Fruit fly (Drosophila melanogaster) whole organism, embryonic: Measurements from ENCODE around the gene CG34451.
A peak's percentile ranks its signal among the peaks of the same experiment; 100 is the strongest.

Experiments
- Abd-B ChIP-seq: fragments of 200-800 bp; sonication (Bioruptor generic); optimal IDR thresholded peaks from 2 replicates; lab custom pipeline; 2018; ENCODE audit warnings: missing biosample characterization, mild to moderate bottlenecking, missing genetic modification characterization, moderate library complexity
- Antp ChIP-seq: fragments of 200-800 bp; sonication (Bioruptor generic); optimal IDR thresholded peaks from 3 replicates; lab custom pipeline; 2016; ENCODE audit warnings: missing biosample characterization, missing genetic modification characterization
- B-H1 ChIP-seq: fragments of 200-800 bp; sonication (Bioruptor generic); IDR thresholded peaks from 3 replicates; pipeline ENCODE4 v1.3.6; 2022; ENCODE audit warnings: missing biosample characterization, missing genetic modification characterization
- Bdp1 ChIP-seq: fragments of 200-800 bp; sonication (Bioruptor generic); optimal IDR thresholded peaks from 3 replicates; lab custom pipeline; 2016; ENCODE audit warnings: missing biosample characterization, missing genetic modification characterization
- Bgb ChIP-seq: fragments of 200-800 bp; sonication (Bioruptor generic); IDR thresholded peaks from 2 replicates; pipeline ENCODE4 v1.3.6; 2022; ENCODE audit warnings: missing biosample characterization, missing genetic modification characterization; ENCODE audit not compliant: partially characterized antibody
- Bteb2 ChIP-seq: fragments of 200-800 bp; sonication (Bioruptor generic); optimal IDR thresholded peaks from 2 replicates; lab custom pipeline; 2016; ENCODE audit warnings: missing biosample characterization, missing genetic modification characterization
- CG10267 ChIP-seq: fragments of 200-800 bp; sonication (Bioruptor generic); optimal IDR thresholded peaks from 2 replicates; lab custom pipeline; 2018; ENCODE audit warnings: missing biosample characterization, mild to moderate bottlenecking, missing genetic modification characterization, moderate library complexity
- CG10431 ChIP-seq: fragments of 200-800 bp; sonication (Bioruptor generic); optimal IDR thresholded peaks from 3 replicates; lab custom pipeline; 2018; ENCODE audit warnings: missing biosample characterization, mild to moderate bottlenecking, missing genetic modification characterization
- CG11723 ChIP-seq: fragments of 200-800 bp; sonication (Bioruptor generic); optimal IDR thresholded peaks from 2 replicates; lab custom pipeline; 2017; ENCODE audit warnings: missing biosample characterization, mild to moderate bottlenecking, missing genetic modification characterization
- CG12391 ChIP-seq: fragments of 200-800 bp; sonication (Bioruptor generic); optimal IDR thresholded peaks from 3 replicates; lab custom pipeline; 2018; ENCODE audit warnings: missing biosample characterization, mild to moderate bottlenecking, missing genetic modification characterization, moderate library complexity
- CG15514 ChIP-seq: fragments of 200-800 bp; sonication (Bioruptor generic); optimal IDR thresholded peaks from 3 replicates; lab custom pipeline; 2017; ENCODE audit warnings: missing biosample characterization, missing genetic modification characterization, mild to moderate bottlenecking, moderate library complexity, missing genetic modification reagents
- CG17186 ChIP-seq: fragments of 200-800 bp; sonication (Bioruptor generic); optimal IDR thresholded peaks from 3 replicates; lab custom pipeline; 2017; ENCODE audit warnings: missing biosample characterization, missing genetic modification reagents, missing genetic modification characterization
- CG17568 ChIP-seq: fragments of 200-800 bp; sonication (Bioruptor generic); optimal IDR thresholded peaks from 2 replicates; lab custom pipeline; 2018; ENCODE audit warnings: missing biosample characterization, mild to moderate bottlenecking, missing genetic modification characterization, moderate library complexity
- CG17802 ChIP-seq: fragments of 200-800 bp; sonication (Bioruptor generic); optimal IDR thresholded peaks from 2 replicates; lab custom pipeline; 2018; ENCODE audit warnings: missing biosample characterization, mild to moderate bottlenecking, missing genetic modification characterization, moderate library complexity
- CG3163 ChIP-seq: fragments of 200-800 bp; sonication (Bioruptor generic); optimal IDR thresholded peaks from 3 replicates; lab custom pipeline; 2016; ENCODE audit warnings: missing biosample characterization, missing genetic modification characterization
- CG33557 ChIP-seq: fragments of 200-800 bp; sonication (Bioruptor generic); optimal IDR thresholded peaks from 2 replicates; lab custom pipeline; 2019; ENCODE audit warnings: missing biosample characterization, mild to moderate bottlenecking, missing genetic modification characterization, moderate library complexity
- CG4617 ChIP-seq: fragments of 200-800 bp; sonication (Bioruptor generic); optimal IDR thresholded peaks from 3 replicates; lab custom pipeline; 2016; ENCODE audit warnings: missing biosample characterization, missing genetic modification characterization, borderline replicate concordance
- CG7928 ChIP-seq: fragments of 200-800 bp; sonication (Bioruptor generic); optimal IDR thresholded peaks from 2 replicates; lab custom pipeline; 2017; ENCODE audit warnings: missing biosample characterization, mild to moderate bottlenecking, missing genetic modification characterization
- CG8089 ChIP-seq: fragments of 200-800 bp; sonication (Bioruptor generic); optimal IDR thresholded peaks from 3 replicates; lab custom pipeline; 2016; ENCODE audit warnings: missing biosample characterization, missing genetic modification characterization
- CG8281 ChIP-seq: fragments of 200-800 bp; sonication (Bioruptor generic); optimal IDR thresholded peaks from 2 replicates; lab custom pipeline; 2018; ENCODE audit warnings: missing biosample characterization, mild to moderate bottlenecking, missing genetic modification characterization, moderate library complexity
- D19A ChIP-seq: fragments of 200-800 bp; optimal IDR thresholded peaks from 3 replicates; lab custom pipeline; 2019; ENCODE audit warnings: missing biosample characterization, mild to moderate bottlenecking, missing genetic modification characterization, moderate library complexity
- Deaf1 ChIP-seq: fragments of 200-800 bp; optimal IDR thresholded peaks from 3 replicates; lab custom pipeline; 2019; ENCODE audit warnings: missing biosample characterization, mild to moderate bottlenecking, missing genetic modification characterization, moderate library complexity
- Ets65A ChIP-seq: fragments of 200-800 bp; sonication (Bioruptor generic); peaks from one replicate; lab custom pipeline; 2016; ENCODE audit warnings: missing biosample characterization, missing genetic modification characterization
- Fer3 ChIP-seq: fragments of 200-800 bp; sonication (Bioruptor generic); optimal IDR thresholded peaks from 2 replicates; lab custom pipeline; 2018; ENCODE audit warnings: missing biosample characterization, mild to moderate bottlenecking, missing genetic modification characterization, moderate library complexity
- Gsc ChIP-seq: fragments of 200-800 bp; sonication (Bioruptor generic); IDR thresholded peaks from 2 replicates; pipeline ENCODE4 v1.3.6; 2022; ENCODE audit warnings: missing biosample characterization, missing genetic modification characterization
- HmgZ ChIP-seq: fragments of 200-800 bp; sonication (Bioruptor generic); optimal IDR thresholded peaks from 2 replicates; lab custom pipeline; 2018; ENCODE audit warnings: missing biosample characterization, mild to moderate bottlenecking, missing genetic modification characterization
- MTF-1 ChIP-seq: fragments of 200-800 bp; sonication (Bioruptor generic); optimal IDR thresholded peaks from 2 replicates; lab custom pipeline; 2018; ENCODE audit warnings: missing biosample characterization, mild to moderate bottlenecking, missing genetic modification characterization, borderline replicate concordance
- NfI ChIP-seq: fragments of 200-800 bp; sonication (Bioruptor generic); optimal IDR thresholded peaks from 3 replicates; lab custom pipeline; 2018; ENCODE audit warnings: missing biosample characterization, mild to moderate bottlenecking, missing genetic modification characterization, moderate library complexity
- Opbp ChIP-seq: fragments of 200-800 bp; sonication (Bioruptor generic); IDR thresholded peaks from 3 replicates; pipeline ENCODE4 v1.3.6; 2022; ENCODE audit warnings: missing biosample characterization, missing genetic modification characterization; ENCODE audit not compliant: partially characterized antibody
- Sox102F ChIP-seq: fragments of 200-800 bp; sonication (Bioruptor generic); optimal IDR thresholded peaks from 2 replicates; lab custom pipeline; 2018; ENCODE audit warnings: missing biosample characterization, mild to moderate bottlenecking, missing genetic modification characterization, moderate library complexity
- Stat92E ChIP-seq, 3 experiments: fragments of >200 bp in 2 of 3; fragments of 200-800 bp in 1 of 3; sonication (Bioruptor generic) in 1 of 3; optimal IDR thresholded peaks; 2 replicates each; lab custom pipeline; 2017 to 2019; ENCODE audit warnings: missing biosample characterization in 3 of 3, missing genetic modification characterization in 3 of 3, mild to moderate bottlenecking in 1 of 3, moderate library complexity in 1 of 3
- Taf1 ChIP-seq: fragments of 200-800 bp; sonication (Bioruptor generic); IDR thresholded peaks from 2 replicates; pipeline ENCODE4 v1.3.6; 2022; ENCODE audit warnings: missing biosample characterization, missing genetic modification characterization
- Xrp1 ChIP-seq: fragments of 200-800 bp; sonication (Bioruptor generic); IDR thresholded peaks from 2 replicates; pipeline ENCODE4 v1.3.6; 2022; ENCODE audit warnings: missing biosample characterization, missing genetic modification characterization
- cato ChIP-seq: fragments of 200-800 bp; sonication (Bioruptor generic); optimal IDR thresholded peaks from 2 replicates; lab custom pipeline; 2016; ENCODE audit warnings: missing biosample characterization, missing genetic modification characterization, borderline replicate concordance
- crc ChIP-seq: fragments of 200-800 bp; sonication (Bioruptor generic); optimal IDR thresholded peaks from 2 replicates; lab custom pipeline; 2016; ENCODE audit warnings: missing biosample characterization, missing genetic modification characterization
- dati ChIP-seq: fragments of 200-800 bp; sonication (Bioruptor generic); IDR thresholded peaks from 2 replicates; pipeline ENCODE4 v1.3.6; 2022; ENCODE audit warnings: missing biosample characterization, missing genetic modification characterization
- disco-r ChIP-seq: fragments of 200-800 bp; sonication (Bioruptor generic); optimal IDR thresholded peaks from 2 replicates; lab custom pipeline; 2016; ENCODE audit warnings: missing biosample characterization, missing genetic modification characterization
- en ChIP-seq: fragments of 200-800 bp; sonication (Bioruptor generic); optimal IDR thresholded peaks from 2 replicates; lab custom pipeline; 2016; ENCODE audit warnings: missing biosample characterization, missing genetic modification characterization
- fd64A ChIP-seq: fragments of 200-800 bp; sonication (Bioruptor generic); optimal IDR thresholded peaks from 3 replicates; lab custom pipeline; 2018; ENCODE audit warnings: missing biosample characterization, mild to moderate bottlenecking, missing genetic modification characterization
- gce ChIP-seq: fragments of 200-800 bp; sonication (Bioruptor generic); IDR thresholded peaks from 3 replicates; pipeline ENCODE4 v1.3.6; 2022; ENCODE audit warnings: missing biosample characterization, missing genetic modification characterization
- h ChIP-seq: fragments of >200 bp; optimal IDR thresholded peaks from 2 replicates; lab custom pipeline; 2017
- klu ChIP-seq: fragments of 200-800 bp; sonication (Bioruptor generic); IDR thresholded peaks from 2 replicates; pipeline ENCODE4 v1.3.6; 2022; ENCODE audit warnings: missing biosample characterization, missing genetic modification characterization
- kni ChIP-seq: fragments of 200-800 bp; sonication (Bioruptor generic); optimal IDR thresholded peaks from 3 replicates; lab custom pipeline; 2017; ENCODE audit warnings: mild to moderate bottlenecking, missing biosample characterization, missing genetic modification reagents, missing genetic modification characterization
- prd ChIP-seq, 3 experiments: fragments of >200 bp in 2 of 3; fragments of 200-800 bp in 1 of 3; sonication (Bioruptor generic) in 1 of 3; optimal IDR thresholded peaks in 2 of 3; IDR thresholded peaks in 1 of 3; 2 replicates in 2 of 3; 3 replicates in 1 of 3; pipeline versions ENCODE4 v1.3.6 to Lab custom; 2017 to 2022; ENCODE audit warnings: missing biosample characterization in 1 of 3, missing genetic modification characterization in 1 of 3
- ro ChIP-seq: fragments of 200-800 bp; sonication (Bioruptor generic); IDR thresholded peaks from 2 replicates; pipeline ENCODE4 v1.3.6; 2022; ENCODE audit warnings: missing biosample characterization, missing genetic modification characterization
- so ChIP-seq: fragments of 200-800 bp; sonication (Bioruptor generic); IDR thresholded peaks from 3 replicates; pipeline ENCODE4 v1.3.6; 2022; ENCODE audit warnings: missing biosample characterization, missing genetic modification characterization
- sr ChIP-seq: fragments of 200-800 bp; sonication (Bioruptor generic); IDR thresholded peaks from 3 replicates; pipeline ENCODE4 v1.3.6; 2022; ENCODE audit warnings: missing biosample characterization, missing genetic modification characterization
- tap ChIP-seq: fragments of 200-800 bp; optimal IDR thresholded peaks from 3 replicates; lab custom pipeline; 2019; ENCODE audit warnings: missing biosample characterization, mild to moderate bottlenecking, missing genetic modification characterization, moderate library complexity
- vnd ChIP-seq: fragments of 200-800 bp; sonication (Bioruptor generic); IDR thresholded peaks from 3 replicates; pipeline ENCODE4 v1.3.6; 2022; ENCODE audit warnings: missing biosample characterization, missing genetic modification characterization; ENCODE audit not compliant: partially characterized antibody
- wek ChIP-seq: fragments of 200-800 bp; sonication (Bioruptor generic); optimal IDR thresholded peaks from 3 replicates; lab custom pipeline; 2018; ENCODE audit warnings: missing biosample characterization, mild to moderate bottlenecking, missing genetic modification characterization, moderate library complexity
- z ChIP-seq: fragments of 200-800 bp; sonication (Bioruptor generic); IDR thresholded peaks from 3 replicates; pipeline ENCODE4 v1.3.6; 2022; ENCODE audit warnings: missing biosample characterization, missing genetic modification characterization

The CG34451 gene

DNA sequence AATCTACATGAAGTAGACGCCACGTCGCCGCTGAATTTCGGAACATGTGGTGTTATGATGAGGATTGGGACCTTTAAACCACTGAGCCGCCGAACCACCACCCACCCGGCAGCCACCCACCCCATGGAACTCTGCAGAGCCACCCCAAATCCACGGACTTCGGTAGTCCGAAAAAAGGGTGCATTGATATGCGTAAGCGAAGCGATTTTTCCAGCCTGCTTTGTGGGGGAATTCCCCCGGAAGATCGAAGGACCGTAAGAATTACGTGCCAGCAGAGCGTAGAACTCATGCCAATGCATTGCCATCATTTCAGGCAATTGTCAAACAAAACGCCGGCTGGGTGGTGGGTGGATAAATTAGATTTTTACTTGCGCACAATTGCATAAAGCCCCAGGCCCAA lies 13.6 kb downstream of the CG34451 start (continued):
- TF ChIP-seq en = no peak
- TF ChIP-seq CG17186 (GFP tag; lab: Kevin White, UChicago) = no peak
- TF ChIP-seq CG8281 (tag; lab: Kevin White, UChicago) = no peak
- TF ChIP-seq z (GFP tag; lab: Robert Waterston, UW) = no peak
- TF ChIP-seq CG15514 (GFP tag; lab: Kevin White, UChicago) = no peak
- no peak for TF ChIP-seq MTF-1 (GFP tag; lab: Kevin White, UChicago)
- no peak for TF ChIP-seq Stat92E (GFP tag; optimal IDR thresholded peaks at IDR 0.05; lab: Kevin White, UChicago)
- no peak for TF ChIP-seq Antp (GFP tag; lab: Kevin White, UChicago)
- TF ChIP-seq CG8089 (GFP tag; lab: Kevin White, UChicago) = no peak
- TF ChIP-seq Xrp1 (GFP tag; lab: Robert Waterston, UW) = no peak
- TF ChIP-seq Taf1 (GFP tag; lab: Robert Waterston, UW) = no peak
- no peak for TF ChIP-seq cato
- no peak for TF ChIP-seq Abd-B (GFP tag; lab: Kevin White, UChicago)
- no peak for TF ChIP-seq HmgZ (tag; lab: Kevin White, UChicago)
- TF ChIP-seq Bgb = peak; percentile 67; the same call in 1 of the 2 replicates
- no peak for TF ChIP-seq Bteb2 (GFP tag; lab: Kevin White, UChicago)
- no peak for TF ChIP-seq h
- TF ChIP-seq Opbp (GFP tag; lab: Robert Waterston, UW) = peak; percentile 86; the same call in 2 of the 3 replicates
- TF ChIP-seq NfI (GFP tag; lab: Kevin White, UChicago) = no peak
- TF ChIP-seq Sox102F (GFP tag; lab: Kevin White, UChicago) = no peak
- TF ChIP-seq dati (GFP tag; lab: Robert Waterston, UW) = no peak
- no peak for TF ChIP-seq CG17568 (GFP tag; lab: Kevin White, UChicago)
- no peak for TF ChIP-seq disco-r (GFP tag; lab: Kevin White, UChicago)
- no peak for TF ChIP-seq CG33557 (GFP tag; lab: Kevin White, UChicago)
- TF ChIP-seq Gsc (GFP tag; lab: Robert Waterston, UW) = no peak
- TF ChIP-seq Bdp1 (GFP tag; lab: Kevin White, UChicago) = no peak
- no peak for TF ChIP-seq so (GFP tag; lab: Robert Waterston, UW)
- no peak for TF ChIP-seq B-H1
- TF ChIP-seq CG10267 (tag; lab: Kevin White, UChicago) = no peak
- TF ChIP-seq CG17802 (tag; lab: Kevin White, UChicago) = no peak
- no peak for TF ChIP-seq fd64A (GFP tag; lab: Kevin White, UChicago)
- TF ChIP-seq Ets65A (GFP tag; lab: Kevin White, UChicago) = peak; percentile 40
- no peak for TF ChIP-seq sr (GFP tag; lab: Robert Waterston, UW)
- TF ChIP-seq ro = no peak
- no peak for TF ChIP-seq prd (optimal IDR thresholded peaks at IDR 0.05; lab: Kevin White, UChicago)
- no peak for TF ChIP-seq prd (GFP tag; IDR thresholded peaks at IDR 0.05; lab: Robert Waterston, UW)
- no peak for TF ChIP-seq CG12391 (tag; lab: Kevin White, UChicago)
- TF ChIP-seq wek (GFP tag; lab: Kevin White, UChicago) = no peak
- TF ChIP-seq kni (GFP tag; lab: Kevin White, UChicago) = no peak
- TF ChIP-seq Deaf1 (tag; lab: Kevin White, UChicago) = no peak
- TF ChIP-seq vnd = 0 out of 3 replicates have a peak, but pooled peaks have one; percentile 27
- TF ChIP-seq CG7928 (GFP tag; lab: Kevin White, UChicago) = no peak
- peak; percentile 11 for TF ChIP-seq tap
- TF ChIP-seq CG3163 = no peak
- TF ChIP-seq CG11723 (GFP tag; lab: Kevin White, UChicago) = no peak
- no peak for TF ChIP-seq CG4617
- no peak for TF ChIP-seq D19A (tag; lab: Kevin White, UChicago)
- no peak for TF ChIP-seq crc (GFP tag; lab: Kevin White, UChicago)
- TF ChIP-seq CG10431 = peak; percentile 86
- no peak for TF ChIP-seq klu (GFP tag; lab: Robert Waterston, UW)
- no peak for TF ChIP-seq gce (GFP tag; lab: Robert Waterston, UW)
- TF ChIP-seq Fer3 (tag; lab: Kevin White, UChicago) = no peak
